Fruit fly (Drosophila melanogaster) whole organism, embryonic: ENCODE data around the gene Kaz-m1.

Experiments
- Adf1 ChIP-seq: fragments of 200-800 bp; sonication (Bioruptor generic); IDR thresholded peaks from 2 replicates; pipeline ENCODE4 v1.3.6; 2022; ENCODE audit warnings: missing biosample characterization, missing genetic modification characterization
- Antp ChIP-seq: fragments of 200-800 bp; sonication (Bioruptor generic); optimal IDR thresholded peaks from 3 replicates; lab custom pipeline; 2016; ENCODE audit warnings: missing biosample characterization, missing genetic modification characterization
- Atf3 ChIP-seq: fragments of 200-800 bp; sonication (Bioruptor generic); optimal IDR thresholded peaks from 3 replicates; lab custom pipeline; 2016; ENCODE audit warnings: missing biosample characterization, missing genetic modification characterization
- CG11247 ChIP-seq: fragments of 200-800 bp; sonication (Bioruptor generic); IDR thresholded peaks from 2 replicates; pipeline ENCODE4 v1.3.6; 2022; ENCODE audit warnings: missing biosample characterization, missing genetic modification characterization
- CG11696 ChIP-seq: fragments of 200-800 bp; sonication (Bioruptor generic); IDR thresholded peaks from 2 replicates; pipeline ENCODE4 v1.3.6; 2022; ENCODE audit warnings: missing biosample characterization, missing genetic modification characterization
- CG12155 ChIP-seq: fragments of 200-800 bp; sonication (Bioruptor generic); optimal IDR thresholded peaks from 3 replicates; lab custom pipeline; 2016; ENCODE audit warnings: missing biosample characterization, missing genetic modification characterization
- CG12391 ChIP-seq: fragments of 200-800 bp; sonication (Bioruptor generic); optimal IDR thresholded peaks from 3 replicates; lab custom pipeline; 2018; ENCODE audit warnings: missing biosample characterization, mild to moderate bottlenecking, missing genetic modification characterization, moderate library complexity
- CG13424 ChIP-seq: fragments of 200-800 bp; sonication (Bioruptor generic); optimal IDR thresholded peaks from 2 replicates; lab custom pipeline; 2019; ENCODE audit warnings: missing biosample characterization, mild to moderate bottlenecking, missing genetic modification characterization, moderate library complexity
- CG15479 ChIP-seq: fragments of 200-800 bp; sonication (Bioruptor generic); optimal IDR thresholded peaks from 3 replicates; lab custom pipeline; 2019; ENCODE audit warnings: missing biosample characterization, mild to moderate bottlenecking, missing genetic modification characterization, moderate library complexity
- CG17328 ChIP-seq: fragments of 200-800 bp; sonication (Bioruptor generic); IDR thresholded peaks from 2 replicates; pipeline ENCODE4 v1.3.6; 2022; ENCODE audit warnings: missing biosample characterization, missing genetic modification characterization
- CG2202 ChIP-seq: fragments of 200-800 bp; sonication (Bioruptor generic); optimal IDR thresholded peaks from 2 replicates; lab custom pipeline; 2018; ENCODE audit warnings: missing biosample characterization, mild to moderate bottlenecking, missing genetic modification characterization
- CG31388 ChIP-seq: fragments of 200-800 bp; sonication (Bioruptor generic); optimal IDR thresholded peaks from 2 replicates; lab custom pipeline; 2016; ENCODE audit warnings: missing biosample characterization, missing genetic modification characterization
- CG32532 ChIP-seq: fragments of 200-800 bp; sonication (Bioruptor generic); IDR thresholded peaks from 2 replicates; pipeline ENCODE4 v1.3.6; 2022; ENCODE audit warnings: missing biosample characterization, missing genetic modification characterization
- CG33213 ChIP-seq: fragments of 200-800 bp; sonication (Bioruptor generic); optimal IDR thresholded peaks from 3 replicates; lab custom pipeline; 2016; ENCODE audit warnings: missing biosample characterization, missing genetic modification characterization
- CG34376 ChIP-seq: fragments of 200-800 bp; sonication (Bioruptor generic); optimal IDR thresholded peaks from 2 replicates; lab custom pipeline; 2018; ENCODE audit warnings: missing biosample characterization, mild to moderate bottlenecking, missing genetic modification characterization
- CG43689 ChIP-seq: fragments of 200-800 bp; sonication (Bioruptor generic); IDR thresholded peaks from 2 replicates; pipeline ENCODE4 v1.3.6; 2022; ENCODE audit warnings: missing biosample characterization, missing genetic modification characterization
- CG5245 ChIP-seq: fragments of 200-800 bp; sonication (Bioruptor generic); optimal IDR thresholded peaks from 3 replicates; lab custom pipeline; 2016; ENCODE audit warnings: missing biosample characterization, missing genetic modification characterization
- CG6175 ChIP-seq: fragments of 200-800 bp; sonication (Bioruptor generic); IDR thresholded peaks from 3 replicates; pipeline ENCODE4 v1.3.6; 2022; ENCODE audit warnings: missing biosample characterization, missing genetic modification characterization
- CG6254 ChIP-seq: fragments of 200-800 bp; sonication (Bioruptor generic); optimal IDR thresholded peaks from 3 replicates; lab custom pipeline; 2017; ENCODE audit warnings: mild to moderate bottlenecking, missing biosample characterization, missing genetic modification reagents, missing genetic modification characterization
- CG7786 ChIP-seq: fragments of 200-800 bp; sonication (Bioruptor generic); optimal IDR thresholded peaks from 2 replicates; lab custom pipeline; 2016; ENCODE audit warnings: missing biosample characterization, missing genetic modification characterization
- CG7839 ChIP-seq: fragments of 200-800 bp; sonication (Bioruptor generic); optimal IDR thresholded peaks from 3 replicates; lab custom pipeline; 2018; ENCODE audit warnings: missing biosample characterization, mild to moderate bottlenecking, missing genetic modification characterization, moderate library complexity
- CG7928 ChIP-seq: fragments of 200-800 bp; sonication (Bioruptor generic); optimal IDR thresholded peaks from 2 replicates; lab custom pipeline; 2017; ENCODE audit warnings: missing biosample characterization, mild to moderate bottlenecking, missing genetic modification characterization
- CG9817 ChIP-seq: fragments of 200-800 bp; sonication (Bioruptor generic); optimal IDR thresholded peaks from 2 replicates; lab custom pipeline; 2018; ENCODE audit warnings: missing biosample characterization, mild to moderate bottlenecking, missing genetic modification characterization, moderate library complexity
- Dip3 ChIP-seq: fragments of 200-800 bp; sonication (Bioruptor generic); optimal IDR thresholded peaks from 3 replicates; lab custom pipeline; 2016; ENCODE audit warnings: missing biosample characterization, missing genetic modification characterization
- E2f1 ChIP-seq: fragments of 200-800 bp; sonication (Bioruptor generic); IDR thresholded peaks from 2 replicates; pipeline ENCODE4 v1.3.6; 2022; ENCODE audit warnings: missing biosample characterization, missing genetic modification characterization
- ERR ChIP-seq: fragments of 200-800 bp; sonication (Bioruptor generic); optimal IDR thresholded peaks from 2 replicates; lab custom pipeline; 2016; ENCODE audit warnings: missing biosample characterization, missing genetic modification characterization
- MESR4 ChIP-seq: fragments of 200-800 bp; sonication (Bioruptor generic); optimal IDR thresholded peaks from 2 replicates; lab custom pipeline; 2018; ENCODE audit warnings: missing biosample characterization, mild to moderate bottlenecking, missing genetic modification characterization, moderate library complexity
- Mad ChIP-seq: fragments of 200-800 bp; sonication (Bioruptor generic); optimal IDR thresholded peaks from 2 replicates; lab custom pipeline; 2016; ENCODE audit warnings: missing biosample characterization, missing genetic modification characterization
- NFAT ChIP-seq: fragments of 200-800 bp; sonication (Bioruptor generic); IDR thresholded peaks from 2 replicates; pipeline ENCODE4 v1.3.6; 2022; ENCODE audit warnings: missing biosample characterization, missing genetic modification characterization
- NK7.1 ChIP-seq: fragments of 200-800 bp; sonication (Bioruptor generic); optimal IDR thresholded peaks from 3 replicates; lab custom pipeline; 2016; ENCODE audit warnings: missing biosample characterization, missing genetic modification characterization
- NfI ChIP-seq: fragments of 200-800 bp; sonication (Bioruptor generic); optimal IDR thresholded peaks from 3 replicates; lab custom pipeline; 2018; ENCODE audit warnings: missing biosample characterization, mild to moderate bottlenecking, missing genetic modification characterization, moderate library complexity
- Ravus ChIP-seq: fragments of 200-800 bp; sonication (Bioruptor generic); IDR thresholded peaks from 2 replicates; pipeline ENCODE4 v1.3.6; 2022; ENCODE audit warnings: missing biosample characterization, missing genetic modification characterization
- Rfx ChIP-seq: fragments of 200-800 bp; sonication (Bioruptor generic); IDR thresholded peaks from 2 replicates; pipeline ENCODE4 v1.3.6; 2022; ENCODE audit warnings: missing biosample characterization, missing genetic modification characterization
- Xbp1 ChIP-seq: fragments of 200-800 bp; sonication (Bioruptor generic); optimal IDR thresholded peaks from 3 replicates; lab custom pipeline; 2016; ENCODE audit warnings: missing biosample characterization, mild to moderate bottlenecking, missing genetic modification characterization
- croc ChIP-seq: fragments of 200-800 bp; sonication (Bioruptor generic); conservative IDR thresholded peaks from 3 replicates; pipeline ENCODE4 v1.3.6; 2022; ENCODE audit warnings: missing biosample characterization, missing genetic modification characterization
- crp ChIP-seq, 2 experiments: fragments of 200-800 bp; sonication (Bioruptor generic); optimal IDR thresholded peaks; 2 replicates in 1 of 2; 3 replicates in 1 of 2; lab custom pipeline; 2017; ENCODE audit warnings: missing biosample characterization in 2 of 2, missing genetic modification characterization in 2 of 2, mild to moderate bottlenecking in 1 of 2, moderate library complexity in 1 of 2
- esg ChIP-seq: fragments of 200-800 bp; sonication (Bioruptor generic); conservative IDR thresholded peaks from 2 replicates; pipeline ENCODE4 v1.3.6; 2022; ENCODE audit warnings: missing biosample characterization, missing genetic modification characterization
- fru ChIP-seq: fragments of >200 bp; optimal IDR thresholded peaks from 2 replicates; lab custom pipeline; 2017
- nau ChIP-seq: fragments of 200-800 bp; sonication (Bioruptor generic); optimal IDR thresholded peaks from 3 replicates; lab custom pipeline; 2017; ENCODE audit warnings: missing biosample characterization, mild to moderate bottlenecking, missing genetic modification characterization, missing genetic modification reagents
- pfk ChIP-seq: fragments of 200-800 bp; sonication (Bioruptor generic); optimal IDR thresholded peaks from 2 replicates; lab custom pipeline; 2018; ENCODE audit warnings: missing biosample characterization, mild to moderate bottlenecking, missing genetic modification characterization, moderate library complexity
- rib ChIP-seq: fragments of 200-800 bp; sonication (Bioruptor generic); IDR thresholded peaks from 2 replicates; pipeline ENCODE4 v1.3.6; 2022; ENCODE audit warnings: missing biosample characterization, missing genetic modification characterization
- schlank ChIP-seq: fragments of 200-800 bp; sonication (Bioruptor generic); optimal IDR thresholded peaks from 2 replicates; lab custom pipeline; 2018; ENCODE audit warnings: missing biosample characterization, mild to moderate bottlenecking, missing genetic modification characterization
- seq ChIP-seq: fragments of 200-800 bp; sonication (Bioruptor generic); IDR thresholded peaks from 2 replicates; pipeline ENCODE4 v1.3.6; 2022; ENCODE audit warnings: missing biosample characterization, missing genetic modification characterization
- sim ChIP-seq: fragments of 200-800 bp; sonication (Bioruptor generic); IDR thresholded peaks from 2 replicates; pipeline ENCODE4 v1.3.6; 2022; ENCODE audit warnings: missing biosample characterization, missing genetic modification characterization
- sob ChIP-seq: fragments of 200-800 bp; sonication (Bioruptor generic); IDR thresholded peaks from 2 replicates; pipeline ENCODE4 v1.3.6; 2022; ENCODE audit warnings: missing biosample characterization, missing genetic modification characterization
- sr ChIP-seq: fragments of 200-800 bp; sonication (Bioruptor generic); IDR thresholded peaks from 3 replicates; pipeline ENCODE4 v1.3.6; 2022; ENCODE audit warnings: missing biosample characterization, missing genetic modification characterization
- ssp ChIP-seq: fragments of 200-800 bp; sonication (Bioruptor generic); IDR thresholded peaks from 2 replicates; pipeline ENCODE4 v1.3.6; 2022; ENCODE audit warnings: missing biosample characterization, missing genetic modification characterization
- stwl ChIP-seq: fragments of 200-800 bp; sonication (Bioruptor generic); optimal IDR thresholded peaks from 3 replicates; lab custom pipeline; 2018; ENCODE audit warnings: missing biosample characterization, mild to moderate bottlenecking, missing genetic modification characterization, moderate library complexity
- tna ChIP-seq: fragments of 200-800 bp; sonication (Bioruptor generic); IDR thresholded peaks from 2 replicates; pipeline ENCODE4 v1.3.6; 2022; ENCODE audit warnings: missing biosample characterization, missing genetic modification characterization; ENCODE audit not compliant: partially characterized antibody
- zen ChIP-seq: fragments of 200-800 bp; sonication (Bioruptor generic); optimal IDR thresholded peaks from 3 replicates; lab custom pipeline; 2018; ENCODE audit warnings: missing biosample characterization, mild to moderate bottlenecking, missing genetic modification characterization, moderate library complexity

The Kaz-m1 gene

DNA sequence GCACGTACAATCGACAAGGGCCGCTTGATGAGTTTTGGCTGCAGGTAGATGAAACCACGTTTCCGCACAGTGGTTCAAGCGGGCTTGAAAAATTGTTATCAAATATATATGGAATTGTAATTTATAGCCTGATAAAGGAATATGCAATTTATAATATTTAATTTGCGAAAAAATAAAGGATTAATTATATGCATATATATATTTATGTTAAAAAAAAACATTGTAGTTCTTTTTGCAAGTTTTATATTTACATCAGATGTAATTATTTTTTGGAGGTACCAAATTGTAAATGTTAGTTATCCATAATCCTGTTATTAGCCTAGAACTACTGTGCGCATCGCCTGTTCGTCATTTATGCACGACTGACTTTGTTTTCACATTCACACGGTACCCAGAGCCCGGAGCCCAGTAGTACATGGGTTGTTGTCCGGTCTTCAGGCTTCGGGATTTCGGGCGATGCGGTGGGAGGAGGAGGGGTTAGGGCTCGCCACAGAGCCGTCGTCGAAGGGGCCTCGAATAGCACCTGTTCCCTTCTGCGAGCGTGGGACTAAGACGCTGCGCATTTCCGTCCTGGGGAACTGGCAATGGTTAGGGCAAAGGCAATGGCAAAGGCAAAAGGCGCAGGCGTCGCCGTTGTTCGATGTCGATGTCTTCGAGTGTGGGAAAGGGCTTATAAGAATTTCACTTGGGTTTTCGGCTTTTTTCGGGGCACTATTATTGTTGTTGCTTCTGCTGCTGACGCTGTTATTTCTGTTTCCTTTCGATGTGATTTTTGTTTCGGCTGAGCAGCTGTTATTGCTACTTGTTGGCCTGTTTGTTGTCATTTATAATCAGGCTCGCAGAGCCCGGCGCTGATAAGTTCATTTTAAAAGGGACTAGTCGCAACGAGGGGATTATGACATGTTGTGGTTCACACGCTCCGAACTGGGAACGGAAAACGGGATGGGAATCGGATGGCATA lies 3.5 kb downstream of the Kaz-m1 start (continued):
- TF ChIP-seq Dip3 (GFP tag; lab: Kevin White, UChicago): no peak
- peak; percentile 58 for TF ChIP-seq esg (GFP tag; lab: Robert Waterston, UW)
- no peak for TF ChIP-seq CG43689 (GFP tag; lab: Robert Waterston, UW)
- TF ChIP-seq NfI: peak; percentile 22
- no peak for TF ChIP-seq CG34376
- TF ChIP-seq stwl: peak; percentile 62
- no peak for TF ChIP-seq tna (GFP tag; lab: Robert Waterston, UW)
- TF ChIP-seq CG9817 (tag; lab: Kevin White, UChicago): no peak
- TF ChIP-seq nau (GFP tag; lab: Kevin White, UChicago): peak; percentile 55
- peak; percentile 82 for TF ChIP-seq CG17328 (GFP tag; lab: Robert Waterston, UW)
- TF ChIP-seq CG11247: peak; percentile 6; the same call in 1 of the 2 replicates
- peak; percentile 60 for TF ChIP-seq CG5245 (GFP tag; lab: Kevin White, UChicago)
- no peak for TF ChIP-seq CG6175
- TF ChIP-seq CG6254: peak; percentile 83
- TF ChIP-seq NFAT (GFP tag; lab: Robert Waterston, UW): no peak
- TF ChIP-seq Mad (GFP tag; lab: Kevin White, UChicago): no peak
- peak; percentile 4 for TF ChIP-seq CG31388 (GFP tag; lab: Kevin White, UChicago)
- peak; percentile 62 for TF ChIP-seq CG15479 (GFP tag; lab: Kevin White, UChicago)
- TF ChIP-seq CG13424 (tag; lab: Kevin White, UChicago): peak; percentile 90
- no peak for TF ChIP-seq fru (lab: Kevin White, UChicago)
- peak; percentile 88 for TF ChIP-seq croc
- TF ChIP-seq CG12155 (GFP tag; lab: Kevin White, UChicago): peak; percentile 30
- TF ChIP-seq CG7786: no peak
- no peak for TF ChIP-seq sob (GFP tag; lab: Robert Waterston, UW)
- peak; percentile 88 for TF ChIP-seq CG7839
- no peak; the same call in 1 of the 2 replicates for TF ChIP-seq rib (GFP tag; lab: Robert Waterston, UW)
- no peak for TF ChIP-seq CG11696 (GFP tag; lab: Robert Waterston, UW)
- no peak for TF ChIP-seq Rfx (GFP tag; lab: Robert Waterston, UW)
- no peak for TF ChIP-seq Ravus (GFP tag; lab: Robert Waterston, UW)
- no peak; the same call in 1 of the 2 replicates for TF ChIP-seq CG32532
- no peak for TF ChIP-seq CG7928
- TF ChIP-seq CG2202 (tag; lab: Kevin White, UChicago): peak; percentile 86
- no peak for TF ChIP-seq MESR4 (GFP tag; lab: Kevin White, UChicago)
- peak; percentile 75 for TF ChIP-seq sim (GFP tag; lab: Robert Waterston, UW)
- TF ChIP-seq Xbp1 (GFP tag; lab: Kevin White, UChicago): peak; percentile 63
- TF ChIP-seq schlank (tag; lab: Kevin White, UChicago): no peak
- TF ChIP-seq ssp (GFP tag; lab: Robert Waterston, UW): peak; percentile 59
- TF ChIP-seq Antp (GFP tag; lab: Kevin White, UChicago): peak; percentile 20
- no peak for TF ChIP-seq Adf1
- no peak for TF ChIP-seq ERR (GFP tag; lab: Kevin White, UChicago)
- no peak for TF ChIP-seq Atf3 (GFP tag; lab: Kevin White, UChicago)
- peak in 1 of 2 experiments; percentile 34 for TF ChIP-seq crp (GFP tag; optimal IDR thresholded peaks at IDR 0.05; lab: Kevin White, UChicago)
- peak; percentile 95 for TF ChIP-seq zen (tag; lab: Kevin White, UChicago)
- no peak for TF ChIP-seq CG33213 (GFP tag; lab: Kevin White, UChicago)
- TF ChIP-seq E2f1 (GFP tag; lab: Robert Waterston, UW): peak; percentile 63
- no peak for TF ChIP-seq sr (GFP tag; lab: Robert Waterston, UW)
- no peak for TF ChIP-seq pfk (GFP tag; lab: Kevin White, UChicago)
- TF ChIP-seq NK7.1 (GFP tag; lab: Kevin White, UChicago): no peak
- TF ChIP-seq CG12391 (tag; lab: Kevin White, UChicago): peak; percentile 94
- TF ChIP-seq seq (GFP tag; lab: Robert Waterston, UW): no peak
